Worm (Caenorhabditis elegans): ENCODE results near the gene T09A12.8.

ce11 chrIV:8210300-8210699 lies 33.2 kb downstream of the T09A12.8 start, which contains the start of gene C07G1.6:
- TF ChIP-seq unc-3 (GFP tag; conservative IDR thresholded peaks at IDR 0.05) (no peak), unc-3 (tag; optimal IDR thresholded peaks at IDR 0.05) (no peak), ceh-14 (tag; optimal IDR thresholded peaks at IDR 0.05) (no peak), fax-1 (tag; optimal IDR thresholded peaks at IDR 0.05) (no peak), fkh-10 (GFP tag; optimal IDR thresholded peaks at IDR 0.05) (no peak), K02D7.2 (tag; optimal IDR thresholded peaks at IDR 0.05) (no peak)
